Fruit fly (Drosophila melanogaster): ENCODE results near the gene Met.

Gene Met

dm6 chrX:11611056-11611644 is 4.8 kb upstream of the Met start (continued):
- TF ChIP-seq CG10462 (GFP tag; optimal IDR thresholded peaks at IDR 0.05) (no peak), MESR4 (GFP tag; optimal IDR thresholded peaks at IDR 0.05) (peak; percentile 11), CG8359 (GFP tag; optimal IDR thresholded peaks at IDR 0.05; ENCODE audit: borderline replicate concordance) (no peak), nau (GFP tag; optimal IDR thresholded peaks at IDR 0.05) (no peak), Med (GFP tag) (peak; percentile 70), ara (GFP tag; IDR thresholded peaks at IDR 0.05) (no peak), CG6654 (GFP tag; optimal IDR thresholded peaks at IDR 0.05) (no peak), HmgZ (tag; optimal IDR thresholded peaks at IDR 0.05) (no peak), CG13424 (tag; optimal IDR thresholded peaks at IDR 0.05) (no peak), sna (GFP tag; IDR thresholded peaks at IDR 0.05; ENCODE audit: partially characterized antibody) (0 out of 2 replicates have a peak, but pooled peaks have one; percentile 6), sqz (GFP tag; optimal IDR thresholded peaks at IDR 0.05) (no peak), CG2875 (GFP tag; optimal IDR thresholded peaks at IDR 0.05) (no peak), Ssrp (tag; optimal IDR thresholded peaks at IDR 0.05) (no peak), CG14050 (GFP tag; IDR thresholded peaks at IDR 0.05) (no peak), prd (optimal IDR thresholded peaks at IDR 0.05) (no peak), prd (GFP tag; IDR thresholded peaks at IDR 0.05) (no peak), CrebB (tag; optimal IDR thresholded peaks at IDR 0.05) (no peak), cg (GFP tag; optimal IDR thresholded peaks at IDR 0.05) (peak; percentile 80), CG3407 (GFP tag; optimal IDR thresholded peaks at IDR 0.05) (no peak)

dm6 chrX:11611645-11612079 is 4.3 kb upstream of the Met start, which contains the start of the genes CG2247 and CG1703:
Gene CG2247, minus strand, starts transcription at chrX:11611652.
Gene CG1703, plus strand, starts transcription at chrX:11611927.
- no peak for TF ChIP-seq Rfx (GFP tag; IDR thresholded peaks at IDR 0.05)
- TF ChIP-seq wek (GFP tag; optimal IDR thresholded peaks at IDR 0.05), result no peak
- peak; percentile 45 for TF ChIP-seq Dp (GFP tag; optimal IDR thresholded peaks at IDR 0.05)
- no peak for TF ChIP-seq Hand (GFP tag; optimal IDR thresholded peaks at IDR 0.05)
- TF ChIP-seq gfzf (GFP tag; optimal IDR thresholded peaks at IDR 0.05), result peak; percentile 69
- no peak for TF ChIP-seq NFAT (GFP tag; IDR thresholded peaks at IDR 0.05)
- TF ChIP-seq Dref (GFP tag; IDR thresholded peaks at IDR 0.05), result peak; percentile 82
- TF ChIP-seq bowl (GFP tag; IDR thresholded peaks at IDR 0.05), result no peak
- TF ChIP-seq vfl (GFP tag; optimal IDR thresholded peaks at IDR 0.05), result no peak
- no peak for TF ChIP-seq CG18619 (GFP tag; optimal IDR thresholded peaks at IDR 0.05)
- TF ChIP-seq Lhr (GFP tag; optimal IDR thresholded peaks at IDR 0.05), result peak; percentile 38
- TF ChIP-seq CG31224 (GFP tag; IDR thresholded peaks at IDR 0.05), result no peak
- no peak for TF ChIP-seq Lpt (GFP tag; optimal IDR thresholded peaks at IDR 0.05)
- no peak for TF ChIP-seq CG5245 (GFP tag; optimal IDR thresholded peaks at IDR 0.05)
- TF ChIP-seq CG14014 (GFP tag; IDR thresholded peaks at IDR 0.05), result no peak
- no peak for TF ChIP-seq Chrac-16 (GFP tag; optimal IDR thresholded peaks at IDR 0.05)
- no peak for TF ChIP-seq sima (GFP tag; optimal IDR thresholded peaks at IDR 0.05)
- peak; percentile 62 for TF ChIP-seq dm (GFP tag; optimal IDR thresholded peaks at IDR 0.05)
- TF ChIP-seq Sry-δ (GFP tag; optimal IDR thresholded peaks at IDR 0.05), result peak; percentile 75
- TF ChIP-seq fd96Cb (tag; optimal IDR thresholded peaks at IDR 0.05), result no peak
- TF ChIP-seq al (GFP tag; IDR thresholded peaks at IDR 0.05), result no peak
- peak; percentile 98 for TF ChIP-seq CG2116 (GFP tag; optimal IDR thresholded peaks at IDR 0.05)
- no peak for TF ChIP-seq sens (GFP tag)
- no peak for TF ChIP-seq CG3163 (GFP tag; optimal IDR thresholded peaks at IDR 0.05)
- TF ChIP-seq crol (GFP tag; IDR thresholded peaks at IDR 0.05), result no peak
- TF ChIP-seq salm (tag; optimal IDR thresholded peaks at IDR 0.05), result no peak
- no peak for TF ChIP-seq pho (GFP tag; optimal IDR thresholded peaks at IDR 0.05)
- TF ChIP-seq tin (GFP tag; optimal IDR thresholded peaks at IDR 0.05), result no peak
- TF ChIP-seq CrebB (tag; optimal IDR thresholded peaks at IDR 0.05), result no peak
- no peak for TF ChIP-seq aop (GFP tag; IDR thresholded peaks at IDR 0.05)
- no peak for TF ChIP-seq ssp (GFP tag; IDR thresholded peaks at IDR 0.05)
- TF ChIP-seq Sin3A (optimal IDR thresholded peaks at IDR 0.05), result no peak
- TF ChIP-seq CG7745 (tag; optimal IDR thresholded peaks at IDR 0.05), result no peak
- TF ChIP-seq E2f1 (GFP tag; IDR thresholded peaks at IDR 0.05), result no peak
